Worm (Caenorhabditis elegans) whole organism, late embryonic: ENCODE measurements around the gene M106.7.

ENCODE experiments used
- ama-1 ChIP-seq: fragments of 150-350 bp; optimal IDR thresholded peaks from 2 replicates; lab custom pipeline; 2014
- dmd-4 ChIP-seq: sonication (generic microtip); optimal IDR thresholded peaks from 2 replicates; lab custom pipeline; 2016; ENCODE audit warnings: borderline replicate concordance, missing genetic modification characterization, missing compliant biosample characterization
- elt-2 ChIP-seq: sonication (generic microtip); optimal IDR thresholded peaks from 2 replicates; lab custom pipeline; 2016; ENCODE audit warnings: missing genetic modification reagents, missing genetic modification characterization, missing compliant biosample characterization
- fax-1 ChIP-seq: sonication (generic microtip); optimal IDR thresholded peaks from 2 replicates; lab custom pipeline; 2016; ENCODE audit warnings: missing genotype, missing genetic modification characterization, missing compliant biosample characterization
- hlh-13 ChIP-seq: fragments of 200-800 bp; sonication (Bioruptor generic); optimal IDR thresholded peaks from 2 replicates; lab custom pipeline; 2018; ENCODE audit warnings: mild to moderate bottlenecking, missing genetic modification characterization, missing compliant biosample characterization
- hlh-30 ChIP-seq: sonication (generic microtip); optimal IDR thresholded peaks from 2 replicates; lab custom pipeline; 2017; ENCODE audit warnings: antibody characterized with exemption, missing genetic modification characterization, missing compliant biosample characterization; ENCODE audit not compliant: insufficient read depth
- hlh-6 ChIP-seq: sonication (generic microtip); optimal IDR thresholded peaks from 2 replicates; lab custom pipeline; 2016; ENCODE audit warnings: missing genotype, missing genetic modification characterization, missing compliant biosample characterization
- mec-3 ChIP-seq: sonication (generic microtip); optimal IDR thresholded peaks from 2 replicates; lab custom pipeline; 2016; ENCODE audit warnings: borderline replicate concordance, missing genetic modification characterization, missing compliant biosample characterization
- nhr-11 ChIP-seq: fragments of 150-350 bp; optimal IDR thresholded peaks from 2 replicates; lab custom pipeline; 2014; ENCODE audit warnings: missing biosample characterization, missing genetic modification characterization
- pqm-1 ChIP-seq: sonication (generic microtip); optimal IDR thresholded peaks from 2 replicates; lab custom pipeline; 2016; ENCODE audit warnings: missing genetic modification characterization, missing compliant biosample characterization
- unc-3 ChIP-seq, 2 experiments: fragments of 200-800 bp in 1 of 2; sonication (Bioruptor generic) in 1 of 2; sonication (generic microtip) in 1 of 2; conservative IDR thresholded peaks in 1 of 2; optimal IDR thresholded peaks in 1 of 2; 2 replicates each; pipeline versions ENCODE4 v1.3.6 to Lab custom; 2016 to 2022; ENCODE audit warnings: missing compliant biosample characterization in 2 of 2, missing genetic modification characterization in 2 of 2, missing genetic modification reagents in 1 of 2
- unc-86 ChIP-seq: sonication (generic microtip); optimal IDR thresholded peaks from 2 replicates; lab custom pipeline; 2016; ENCODE audit warnings: missing genetic modification characterization, missing compliant biosample characterization

ce11 chrII:10849903-10850302 lies 7.1 kb downstream of the M106.7 start, which contains the start of gene M106.2:
- TF ChIP-seq unc-86 (tag; lab: Kevin White, UChicago) (no peak), hlh-13 (GFP tag; lab: Kevin White, UChicago) (no peak), unc-3 (GFP tag; conservative IDR thresholded peaks at IDR 0.05; lab: Robert Waterston, UW) (no peak), unc-3 (tag; optimal IDR thresholded peaks at IDR 0.05; lab: Kevin White, UChicago) (no peak), ama-1 (no peak), dmd-4 (tag; lab: Kevin White, UChicago) (no peak), elt-2 (tag; lab: Kevin White, UChicago) (no peak), mec-3 (tag; lab: Kevin White, UChicago) (no peak), pqm-1 (no peak), nhr-11 (no peak), fax-1 (no peak), hlh-6 (tag; lab: Kevin White, UChicago) (no peak), hlh-30 (no peak)
